Fruit fly (Drosophila melanogaster) whole organism, adult: ENCODE data around the gene skd.

Experiments used
- CG11617 ChIP-seq: fragments of 200-800 bp; sonication (Bioruptor generic); optimal IDR thresholded peaks from 2 replicates; lab custom pipeline; 2017; ENCODE audit warnings: mild to moderate bottlenecking, missing biosample characterization, missing genetic modification reagents, missing genetic modification characterization
- CG12768 ChIP-seq: fragments of 200-800 bp; sonication (Bioruptor generic); optimal IDR thresholded peaks from 2 replicates; lab custom pipeline; 2017; ENCODE audit warnings: missing biosample characterization, missing genetic modification characterization, mild to moderate bottlenecking, moderate library complexity, missing genetic modification reagents
- CG14711 ChIP-seq: fragments of 200-800 bp; sonication (Bioruptor generic); optimal IDR thresholded peaks from 2 replicates; lab custom pipeline; 2018; ENCODE audit warnings: missing biosample characterization, mild to moderate bottlenecking, missing genetic modification characterization, moderate library complexity
- CG1620 ChIP-seq: fragments of 200-800 bp; sonication (Bioruptor generic); optimal IDR thresholded peaks from 2 replicates; lab custom pipeline; 2016; ENCODE audit warnings: missing biosample characterization, missing genetic modification characterization
- CG33017 ChIP-seq: fragments of 200-800 bp; sonication (Bioruptor generic); optimal IDR thresholded peaks from 2 replicates; lab custom pipeline; 2018; ENCODE audit warnings: missing biosample characterization, mild to moderate bottlenecking, missing genetic modification characterization, moderate library complexity
- CG5204 ChIP-seq: fragments of 200-800 bp; sonication (Bioruptor generic); optimal IDR thresholded peaks from 2 replicates; lab custom pipeline; 2016; ENCODE audit warnings: missing biosample characterization, missing genetic modification characterization
- CG7045 ChIP-seq: fragments of 200-800 bp; sonication (Bioruptor generic); optimal IDR thresholded peaks from 2 replicates; lab custom pipeline; 2017; ENCODE audit warnings: missing biosample characterization, mild to moderate bottlenecking, missing genetic modification characterization
- CG7101 ChIP-seq: fragments of 200-800 bp; sonication (Bioruptor generic); optimal IDR thresholded peaks from 2 replicates; lab custom pipeline; 2018; ENCODE audit warnings: missing biosample characterization, mild to moderate bottlenecking, missing genetic modification characterization, moderate library complexity
- Clk ChIP-seq: fragments of 200-800 bp; sonication (Bioruptor generic); optimal IDR thresholded peaks from 2 replicates; lab custom pipeline; 2017; ENCODE audit warnings: missing biosample characterization, missing genetic modification characterization
- Crg-1 ChIP-seq: fragments of 200-800 bp; sonication (Bioruptor generic); optimal IDR thresholded peaks from 2 replicates; lab custom pipeline; 2016; ENCODE audit warnings: missing biosample characterization, missing genetic modification characterization
- Hr96 ChIP-seq: fragments of 200-800 bp; sonication (Bioruptor generic); optimal IDR thresholded peaks from 2 replicates; lab custom pipeline; 2016; ENCODE audit warnings: missing biosample characterization, missing genetic modification characterization
- Mnt ChIP-seq: fragments of 200-800 bp; sonication (Bioruptor generic); optimal IDR thresholded peaks from 2 replicates; lab custom pipeline; 2016; ENCODE audit warnings: missing biosample characterization, mild to moderate bottlenecking, missing genetic modification characterization
- bab1 ChIP-seq: fragments of 200-800 bp; sonication (Bioruptor generic); optimal IDR thresholded peaks from 3 replicates; lab custom pipeline; 2019; ENCODE audit warnings: missing biosample characterization, mild to moderate bottlenecking, missing genetic modification characterization, moderate library complexity
- cic ChIP-seq: fragments of 200-800 bp; sonication (Bioruptor generic); optimal IDR thresholded peaks from 2 replicates; lab custom pipeline; 2017; ENCODE audit warnings: missing biosample characterization, mild to moderate bottlenecking, missing genetic modification characterization, moderate library complexity
- cnc ChIP-seq, 2 experiments: fragments of >200 bp; optimal IDR thresholded peaks; 2 replicates each; lab custom pipeline; 2017
- kay ChIP-seq: fragments of 200-800 bp; sonication (Bioruptor generic); peaks from one replicate; lab custom pipeline; 2016; ENCODE audit warnings: missing biosample characterization, missing genetic modification characterization, borderline replicate concordance
- ovo ChIP-seq: fragments of 200-800 bp; sonication (Bioruptor generic); optimal IDR thresholded peaks from 2 replicates; lab custom pipeline; 2016; ENCODE audit warnings: missing biosample characterization, missing genetic modification characterization
- pad ChIP-seq: fragments of 200-800 bp; sonication (Bioruptor generic); optimal IDR thresholded peaks from 3 replicates; lab custom pipeline; 2017; ENCODE audit warnings: missing biosample characterization, missing genetic modification characterization, mild to moderate bottlenecking, moderate library complexity, missing genetic modification reagents
- tj ChIP-seq: fragments of 200-800 bp; sonication (Bioruptor generic); optimal IDR thresholded peaks from 3 replicates; lab custom pipeline; 2017; ENCODE audit warnings: missing biosample characterization, mild to moderate bottlenecking, missing genetic modification characterization, moderate library complexity
- toe ChIP-seq: fragments of 200-800 bp; sonication (Bioruptor generic); optimal IDR thresholded peaks from 2 replicates; lab custom pipeline; 2016; ENCODE audit warnings: missing biosample characterization, missing genetic modification characterization

Gene skd

DNA sequence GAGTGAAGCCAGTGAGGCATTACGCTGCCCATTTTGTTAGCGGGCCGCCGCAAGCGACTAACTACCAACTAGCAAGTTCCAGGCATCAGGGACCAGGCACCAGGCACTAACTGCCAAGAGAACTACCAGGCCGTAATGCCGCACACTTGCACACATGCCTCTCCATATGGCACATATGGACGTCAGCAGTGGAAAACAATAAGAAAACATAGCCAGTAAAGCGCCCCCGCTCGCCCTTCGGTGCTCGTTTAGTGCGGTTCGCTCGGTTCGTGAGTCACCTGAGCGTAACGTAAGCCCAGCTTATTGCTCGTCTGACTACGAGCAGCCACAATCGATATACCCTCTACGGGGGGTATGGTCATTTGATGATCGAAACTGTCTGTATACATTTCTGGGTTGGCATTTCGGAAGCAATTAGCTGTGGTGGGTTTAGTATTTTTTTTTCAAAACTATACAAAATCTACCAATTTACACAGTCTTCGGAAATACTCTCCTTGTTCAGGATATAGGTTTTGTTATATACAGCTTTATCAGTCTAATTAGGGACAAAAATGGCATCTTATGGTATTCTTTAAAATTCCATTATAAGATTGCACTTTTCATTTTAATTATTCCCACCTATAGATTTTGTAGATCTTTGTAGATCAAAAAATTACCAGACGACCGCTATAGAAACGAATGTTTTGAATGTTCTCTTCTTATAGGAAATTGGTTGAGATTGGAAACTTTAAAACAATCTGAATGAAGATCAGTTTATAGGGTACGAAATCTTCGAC, 29.7 kb upstream of the skd start:
- TF ChIP-seq CG33017 (tag; lab: Kevin White, UChicago) (no peak), CG7101 (peak; percentile 24), toe (GFP tag; lab: Kevin White, UChicago) (peak; percentile 21), CG11617 (peak; percentile 31), CG1620 (GFP tag; lab: Kevin White, UChicago) (no peak), cic (GFP tag; lab: Kevin White, UChicago) (peak; percentile 9), CG7045 (GFP tag; lab: Kevin White, UChicago) (peak; percentile 1), CG5204 (peak; percentile 61), kay (GFP tag; lab: Kevin White, UChicago) (peak; percentile 58), cnc (optimal IDR thresholded peaks at IDR 0.05; lab: Kevin White, UChicago) (no peak), bab1 (GFP tag; lab: Kevin White, UChicago) (peak; percentile 25)

DNA sequence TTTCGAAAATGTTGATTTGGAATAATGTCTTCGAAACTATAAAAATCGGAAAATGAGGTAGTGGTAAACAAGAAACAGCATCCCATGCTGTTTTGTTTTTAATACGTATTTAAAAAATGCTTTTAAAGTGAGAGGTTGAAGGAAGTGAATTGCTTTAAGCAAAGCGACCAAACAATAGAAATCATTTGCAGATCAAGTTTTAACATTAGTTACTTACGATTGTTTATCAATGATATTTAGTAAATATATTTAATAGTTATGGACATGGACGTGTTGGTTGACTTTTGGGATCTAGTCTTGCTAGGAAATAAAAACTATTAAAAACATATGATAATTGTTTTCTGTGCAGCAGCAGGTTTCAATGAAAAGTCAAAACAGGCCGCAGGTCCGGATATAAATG, 29.1 kb upstream of the skd start:
- TF ChIP-seq kay (GFP tag; lab: Kevin White, UChicago) (peak; percentile 87), toe (GFP tag; lab: Kevin White, UChicago) (no peak), cic (GFP tag; lab: Kevin White, UChicago) (no peak), Crg-1 (GFP tag; lab: Kevin White, UChicago) (no peak), Mnt (GFP tag; lab: Kevin White, UChicago) (no peak), CG11617 (no peak), CG7045 (GFP tag; lab: Kevin White, UChicago) (no peak)

DNA sequence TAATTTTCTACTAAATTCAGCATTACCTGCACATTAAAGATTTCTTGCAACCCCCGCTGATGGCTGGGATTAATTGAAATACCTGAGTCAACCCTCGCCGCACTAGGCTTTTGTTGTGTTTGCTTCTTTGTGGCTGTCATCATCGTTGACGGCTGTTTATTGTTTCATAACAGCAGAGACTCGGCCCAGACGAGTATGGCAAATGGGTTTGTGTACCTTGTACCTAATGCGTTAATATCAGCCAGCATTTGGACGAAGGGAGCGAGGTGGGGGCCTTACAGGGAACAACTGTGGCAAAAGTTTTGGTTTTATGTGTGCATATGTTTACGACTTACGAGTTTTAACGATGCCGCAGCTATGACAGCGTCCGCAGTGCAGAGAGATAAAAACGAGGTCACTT, 28.6 kb upstream of the skd start:
- no peak for TF ChIP-seq Mnt (GFP tag; lab: Kevin White, UChicago)
- peak; percentile 59 for TF ChIP-seq CG12768

DNA sequence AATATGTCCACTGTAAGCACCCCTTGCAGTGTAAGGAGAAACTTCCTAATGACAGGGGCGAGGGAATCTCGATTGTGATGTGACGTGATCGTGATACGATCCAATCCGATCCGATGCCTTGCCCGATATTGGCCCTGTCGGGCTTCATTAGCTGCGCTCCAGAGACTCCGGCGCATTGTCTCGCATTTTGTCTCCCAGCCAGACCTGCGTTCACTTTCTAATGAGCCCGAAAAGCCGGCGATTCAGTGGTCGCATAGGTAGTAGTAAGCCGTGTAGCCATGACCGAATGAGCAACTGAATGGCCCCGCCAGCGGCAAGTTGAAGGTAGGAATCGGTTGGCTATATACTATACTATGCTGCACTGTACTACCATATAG, 27.6 kb upstream of the skd start:
- no peak for TF ChIP-seq Crg-1 (GFP tag; lab: Kevin White, UChicago)
- no peak for TF ChIP-seq toe (GFP tag; lab: Kevin White, UChicago)
- TF ChIP-seq CG14711, result no peak
- TF ChIP-seq CG7101, result no peak
- TF ChIP-seq Clk (GFP tag; lab: Kevin White, UChicago), result no peak
- no peak for TF ChIP-seq pad (GFP tag; lab: Kevin White, UChicago)
- TF ChIP-seq cnc (optimal IDR thresholded peaks at IDR 0.05; lab: Kevin White, UChicago), result no peak

DNA sequence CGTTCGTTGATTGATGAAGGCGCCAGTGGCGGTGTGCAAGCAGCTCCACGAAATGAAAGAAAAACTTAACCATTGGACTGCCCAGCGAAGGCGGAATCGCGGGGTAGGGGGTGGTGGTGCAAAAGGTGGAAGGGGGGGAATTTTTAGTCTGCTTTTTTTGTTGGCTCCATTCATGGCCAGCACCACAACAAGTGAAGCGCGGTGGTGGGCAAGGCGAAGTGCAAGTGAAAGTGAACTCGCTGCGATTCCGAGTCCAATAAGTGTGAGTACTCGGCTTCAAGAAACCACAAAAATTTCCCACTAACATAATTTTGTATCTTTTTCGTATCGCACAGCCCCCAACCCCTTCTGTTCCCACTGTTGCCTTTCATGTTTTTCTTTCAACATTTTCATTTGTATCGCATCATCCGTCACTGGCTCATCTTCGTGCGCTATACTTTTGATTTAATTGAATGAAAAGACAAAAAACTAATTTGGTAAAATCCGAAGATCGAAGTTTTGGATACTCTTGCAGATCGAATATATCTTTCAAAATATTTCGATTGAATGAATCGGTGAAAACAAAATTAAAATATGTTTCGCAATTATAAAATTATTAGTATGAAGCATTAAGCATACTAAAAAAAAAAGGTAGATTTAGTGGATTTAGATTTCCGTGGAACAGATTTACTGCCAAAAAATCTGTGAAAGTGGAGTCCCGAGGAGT, 27.1 kb upstream of the skd start:
- TF ChIP-seq Crg-1 (GFP tag; lab: Kevin White, UChicago), result no peak
- TF ChIP-seq cnc (optimal IDR thresholded peaks at IDR 0.05; lab: Kevin White, UChicago), result no peak
- TF ChIP-seq CG11617, result no peak
- TF ChIP-seq Mnt (GFP tag; lab: Kevin White, UChicago), result no peak
- no peak for TF ChIP-seq Clk (GFP tag; lab: Kevin White, UChicago)
- TF ChIP-seq CG14711, result no peak
- TF ChIP-seq CG5204, result no peak
- TF ChIP-seq Hr96, result no peak
- TF ChIP-seq cic (GFP tag; lab: Kevin White, UChicago), result no peak
- TF ChIP-seq CG12768, result no peak
- no peak for TF ChIP-seq pad (GFP tag; lab: Kevin White, UChicago)
- no peak for TF ChIP-seq tj (GFP tag; lab: Kevin White, UChicago)
- no peak for TF ChIP-seq toe (GFP tag; lab: Kevin White, UChicago)
- TF ChIP-seq CG7045 (GFP tag; lab: Kevin White, UChicago), result no peak
- no peak for TF ChIP-seq CG33017 (tag; lab: Kevin White, UChicago)
- TF ChIP-seq CG7101, result no peak
- no peak for TF ChIP-seq kay (GFP tag; lab: Kevin White, UChicago)
- TF ChIP-seq ovo (GFP tag; lab: Kevin White, UChicago), result no peak
- TF ChIP-seq CG1620 (GFP tag; lab: Kevin White, UChicago), result no peak
- TF ChIP-seq bab1 (GFP tag; lab: Kevin White, UChicago), result no peak

DNA sequence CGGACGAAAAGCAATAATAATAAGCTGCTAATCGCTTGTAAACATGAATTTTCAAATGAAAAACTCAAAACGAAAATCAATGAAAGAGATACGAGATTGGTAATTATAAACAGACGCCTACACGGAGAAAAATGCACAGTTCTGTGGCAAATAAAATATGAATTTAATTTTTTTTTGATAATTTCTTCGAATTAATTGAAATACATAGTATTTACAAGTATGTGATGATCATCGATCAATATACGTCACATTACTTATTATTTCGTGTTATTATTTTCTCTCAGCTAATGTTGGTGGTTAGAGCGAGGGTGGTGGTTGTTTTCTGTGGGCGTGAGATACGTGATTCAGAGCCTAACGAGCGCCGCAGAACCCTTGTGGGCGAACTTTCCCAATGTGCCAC, 26.5 kb upstream of the skd start:
- TF ChIP-seq kay (GFP tag; lab: Kevin White, UChicago) (peak; percentile 48), CG1620 (GFP tag; lab: Kevin White, UChicago) (no peak)
